Fruit fly (Drosophila melanogaster): ENCODE measurements around the gene CG8360.

Gene CG8360

DNA sequence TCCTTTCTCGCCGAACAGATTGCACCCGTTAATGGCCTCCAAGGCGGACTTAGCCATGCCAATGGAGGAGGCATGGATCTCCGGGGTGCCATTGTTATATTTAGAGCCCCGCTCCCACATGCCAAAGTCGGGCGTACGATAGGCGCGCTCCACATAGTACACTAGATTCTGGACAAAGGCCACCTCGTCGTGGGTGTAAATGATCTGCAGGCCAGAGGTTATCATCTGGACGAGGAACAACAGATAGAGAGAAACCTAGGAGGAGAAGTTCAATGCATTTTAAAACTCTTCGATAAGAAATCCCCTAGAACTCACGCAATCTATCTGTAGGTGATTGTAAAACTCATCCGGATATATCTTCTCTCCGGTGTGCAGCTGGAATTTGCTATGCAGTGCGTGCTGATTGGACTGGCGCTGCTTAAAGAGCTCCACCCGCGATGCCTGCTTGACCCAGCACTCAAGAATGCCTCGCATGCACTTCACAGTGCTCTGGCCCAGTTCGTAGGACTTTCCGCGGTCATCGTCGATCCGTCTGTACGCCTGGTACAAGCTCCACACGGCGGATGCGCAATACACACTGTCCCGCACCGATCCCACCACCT lies 16.9 kb upstream of the CG8360 start:
- TF ChIP-seq dmrt99B (tag; optimal IDR thresholded peaks at IDR 0.05) (no peak), CG16815 (GFP tag; optimal IDR thresholded peaks at IDR 0.05) (no peak), CG9932 (GFP tag; IDR thresholded peaks at IDR 0.05) (no peak), CG14860 (GFP tag; IDR thresholded peaks at IDR 0.05; ENCODE audit: partially characterized antibody) (0 out of 3 replicates have a peak, but pooled peaks have one; percentile 35), ken (GFP tag; IDR thresholded peaks at IDR 0.05) (peak; percentile 31; the same call in 1 of the 3 replicates)

DNA sequence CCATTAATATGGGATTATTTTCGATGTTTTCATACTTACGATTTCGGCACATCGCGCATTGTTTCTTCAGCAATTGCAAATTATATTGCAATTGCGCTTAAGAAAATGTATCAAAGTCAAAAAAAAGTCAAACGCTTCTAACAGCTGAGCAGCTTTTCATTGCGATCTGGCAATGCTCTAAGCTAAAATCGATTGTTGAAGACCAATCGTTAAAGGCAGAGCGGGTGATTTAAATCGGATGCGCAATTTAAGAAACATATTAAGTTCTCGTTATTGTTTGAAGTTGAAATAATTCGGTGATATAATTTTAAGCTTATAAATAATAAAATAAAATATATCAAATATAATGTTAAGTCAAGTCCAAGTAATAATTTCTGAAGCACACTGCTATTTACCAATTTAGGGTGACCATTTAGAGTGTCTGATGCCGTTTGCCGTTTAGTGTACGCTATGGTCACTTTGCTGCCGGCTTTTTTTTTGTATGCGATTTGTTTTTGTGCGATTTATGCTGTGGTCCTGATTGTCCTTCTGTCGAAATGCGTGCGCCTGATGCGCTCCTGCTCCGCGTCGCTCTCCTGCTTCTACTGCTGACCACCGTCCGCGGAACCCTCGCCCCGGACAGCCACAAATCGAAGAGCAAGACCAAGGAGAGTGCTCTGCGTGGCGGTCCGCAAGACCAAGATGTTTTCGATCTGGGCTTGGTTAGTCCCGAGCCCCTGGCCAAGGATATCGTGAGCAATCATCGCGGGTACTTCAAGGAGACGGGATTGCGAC lies 15.8 kb upstream of the CG8360 start, which contains the start of the genes CG8475 and CG8460:
Gene CG8475, minus strand, starts transcription at position 162 of the 774 bp plus-strand sequence.
Gene CG8460, plus strand, starts transcription at position 437 of the 774 bp plus-strand sequence.
- no peak for TF ChIP-seq Nf-YC (tag; optimal IDR thresholded peaks at IDR 0.05)
- no peak for TF ChIP-seq grn (GFP tag; optimal IDR thresholded peaks at IDR 0.05)
- TF ChIP-seq tll (GFP tag; optimal IDR thresholded peaks at IDR 0.05): no peak
- no peak for TF ChIP-seq Hand (GFP tag; optimal IDR thresholded peaks at IDR 0.05)
- no peak for TF ChIP-seq CG2875 (GFP tag; optimal IDR thresholded peaks at IDR 0.05)
- no peak for TF ChIP-seq NfI (GFP tag; optimal IDR thresholded peaks at IDR 0.05)
- TF ChIP-seq CG7786 (GFP tag; optimal IDR thresholded peaks at IDR 0.05): no peak
- TF ChIP-seq ap (GFP tag; IDR thresholded peaks at IDR 0.05): no peak
- TF ChIP-seq CG14050 (GFP tag; IDR thresholded peaks at IDR 0.05): no peak
- no peak for TF ChIP-seq h (optimal IDR thresholded peaks at IDR 0.05)
- TF ChIP-seq eve (GFP tag; optimal IDR thresholded peaks at IDR 0.05): no peak
- TF ChIP-seq Rx (GFP tag; IDR thresholded peaks at IDR 0.05): no peak
- no peak for TF ChIP-seq CG11696 (GFP tag; IDR thresholded peaks at IDR 0.05)
- TF ChIP-seq cwo (GFP tag; optimal IDR thresholded peaks at IDR 0.05): no peak
- no peak for TF ChIP-seq caup (GFP tag; optimal IDR thresholded peaks at IDR 0.05; ENCODE audit: severe bottlenecking)
- no peak for TF ChIP-seq E2f1 (GFP tag; IDR thresholded peaks at IDR 0.05)
- no peak for TF ChIP-seq chinmo (GFP tag; IDR thresholded peaks at IDR 0.05; ENCODE audit: partially characterized antibody)
- peak; percentile 73 for TF ChIP-seq Dref (GFP tag; IDR thresholded peaks at IDR 0.05)
- no peak for TF ChIP-seq disco-r (GFP tag; optimal IDR thresholded peaks at IDR 0.05)
- TF ChIP-seq Hsf (GFP tag; optimal IDR thresholded peaks at IDR 0.05): no peak
- no peak for TF ChIP-seq CG11560 (tag; IDR thresholded peaks at IDR 0.05)
- TF ChIP-seq Ssrp (tag; optimal IDR thresholded peaks at IDR 0.05): no peak
- TF ChIP-seq scrt (GFP tag; optimal IDR thresholded peaks at IDR 0.05): no peak
- no peak for TF ChIP-seq CG4282 (GFP tag; optimal IDR thresholded peaks at IDR 0.05)
- peak; percentile 7; the same call in 1 of the 2 replicates for TF ChIP-seq CG17328 (GFP tag; IDR thresholded peaks at IDR 0.05)
- no peak for TF ChIP-seq Atf6 (GFP tag; IDR thresholded peaks at IDR 0.05)
- TF ChIP-seq Jarid2 (GFP tag; optimal IDR thresholded peaks at IDR 0.05): no peak
- no peak for TF ChIP-seq pita (GFP tag; optimal IDR thresholded peaks at IDR 0.05)
- no peak for TF ChIP-seq hb (GFP tag; IDR thresholded peaks at IDR 0.05; ENCODE audit: partially characterized antibody)
- peak; percentile 35; the same call in 1 of the 2 replicates for TF ChIP-seq amos (GFP tag; IDR thresholded peaks at IDR 0.05; ENCODE audit: partially characterized antibody)
- 0 out of 2 replicates have a peak, but pooled peaks have one; percentile 22 for TF ChIP-seq CG3847 (GFP tag; IDR thresholded peaks at IDR 0.05)
- TF ChIP-seq vnd (GFP tag; IDR thresholded peaks at IDR 0.05; ENCODE audit: partially characterized antibody): no peak
- TF ChIP-seq Camta (GFP tag; optimal IDR thresholded peaks at IDR 0.05): no peak
- TF ChIP-seq sqz (GFP tag; optimal IDR thresholded peaks at IDR 0.05): peak; percentile 97
- peak; percentile 32 for TF ChIP-seq trem (tag; optimal IDR thresholded peaks at IDR 0.05)
- no peak for TF ChIP-seq stc (GFP tag; IDR thresholded peaks at IDR 0.05)
- peak; percentile 45 for TF ChIP-seq BEAF-32 (GFP tag; optimal IDR thresholded peaks at IDR 0.05)
- no peak for TF ChIP-seq Ada2b (GFP tag; IDR thresholded peaks at IDR 0.05)
- no peak for TF ChIP-seq ATbp (GFP tag; optimal IDR thresholded peaks at IDR 0.05)
- no peak for TF ChIP-seq zfh2 (GFP tag; optimal IDR thresholded peaks at IDR 0.05)
- no peak for TF ChIP-seq Aef1 (GFP tag; IDR thresholded peaks at IDR 0.05)
- TF ChIP-seq en (GFP tag; optimal IDR thresholded peaks at IDR 0.05): no peak
